Worm (Caenorhabditis elegans) whole organism, L4 larva: ENCODE measurements around the gene F11C7.6.

Experiments used
- F26F4.8 ChIP-seq: fragments of 200-800 bp; sonication (Bioruptor generic); conservative IDR thresholded peaks from 2 replicates; pipeline ENCODE4 v1.3.6; 2022; ENCODE audit warnings: missing genetic modification characterization, missing compliant biosample characterization
- ceh-82 ChIP-seq: sonication (generic microtip); optimal IDR thresholded peaks from 2 replicates; lab custom pipeline; 2017; ENCODE audit warnings: missing biosample characterization, missing genetic modification characterization
- jun-1 ChIP-seq: fragments of 150-350 bp; optimal IDR thresholded peaks from 2 replicates; lab custom pipeline; 2014; ENCODE audit warnings: missing biosample characterization, missing genetic modification reagents, missing genetic modification characterization
- lin-13 ChIP-seq: fragments of 150-350 bp; optimal IDR thresholded peaks from 2 replicates; lab custom pipeline; 2014; ENCODE audit warnings: missing biosample characterization, missing genetic modification reagents, missing genetic modification characterization
- lsy-2 ChIP-seq, 2 experiments: fragments of 150-350 bp in 1 of 2; sonication (generic microtip) in 1 of 2; optimal IDR thresholded peaks; 2 replicates each; lab custom pipeline; 2014 to 2017; ENCODE audit warnings: missing biosample characterization in 2 of 2, missing genetic modification characterization in 2 of 2
- mep-1 ChIP-seq: fragments of 150-350 bp; sonication (generic microtip); optimal IDR thresholded peaks from 3 replicates; lab custom pipeline; 2014; ENCODE audit warnings: missing biosample characterization, missing genetic modification characterization
- nhr-10 ChIP-seq: fragments of 150-350 bp; optimal IDR thresholded peaks from 2 replicates; lab custom pipeline; 2014; ENCODE audit warnings: missing biosample characterization, missing genetic modification characterization
- nhr-11 ChIP-seq: fragments of 150-350 bp; optimal IDR thresholded peaks from 2 replicates; lab custom pipeline; 2014; ENCODE audit warnings: missing biosample characterization, missing genetic modification characterization
- nhr-28 ChIP-seq: fragments of 150-350 bp; optimal IDR thresholded peaks from 2 replicates; lab custom pipeline; 2014; ENCODE audit warnings: missing biosample characterization, missing genetic modification characterization
- skn-1 ChIP-seq: fragments of 150-350 bp; optimal IDR thresholded peaks from 2 replicates; lab custom pipeline; 2014; ENCODE audit warnings: missing biosample characterization, missing genetic modification characterization
- tag-97 ChIP-seq: fragments of 200-800 bp; sonication (Bioruptor generic); IDR thresholded peaks from 2 replicates; pipeline ENCODE4 v1.3.6; 2022; ENCODE audit warnings: missing genetic modification characterization, missing compliant biosample characterization
- zag-1 ChIP-seq: fragments of 150-350 bp; optimal IDR thresholded peaks from 2 replicates; lab custom pipeline; 2014; ENCODE audit warnings: missing biosample characterization, missing genetic modification characterization

- TF ChIP-seq nhr-28 (tag; lab: Kevin White, UChicago) (peak; percentile 25), jun-1 (tag; lab: Kevin White, UChicago) (no peak), ceh-82 (no peak), zag-1 (tag; lab: Kevin White, UChicago) (no peak), lin-13 (GFP tag; lab: Kevin White, UChicago) (no peak), F26F4.8 (no peak), tag-97 (no peak), nhr-10 (tag; lab: Kevin White, UChicago) (no peak), nhr-11 (tag; lab: Kevin White, UChicago) (no peak), lsy-2 (tag; optimal IDR thresholded peaks at IDR 0.05; lab: Kevin White, UChicago) (no peak), skn-1 (tag; lab: Kevin White, UChicago) (no peak), mep-1 (tag; lab: Kevin White, UChicago) (no peak)
These were observed 27.4 kb upstream of the F11C7.6 start for ce11 chrX:17373955-17374354.
